Worm (Caenorhabditis elegans): ENCODE data around the gene C17F4.11.

ce11 chrII:3277686-3278085 lies 40.4 kb downstream of the C17F4.11 start, which contains the start of gene F02E11.4:
- TF ChIP-seq K12H6.12 (tag; optimal IDR thresholded peaks at IDR 0.05) (no peak), C17E4.6 (GFP tag; IDR thresholded peaks at IDR 0.05) (no peak)
